Worm (Caenorhabditis elegans) whole organism, late embryonic: ENCODE results near the gene pes-10.

Experiments
- F13H6.1 ChIP-seq: sonication (generic microtip); optimal IDR thresholded peaks from 2 replicates; lab custom pipeline; 2016; ENCODE audit warnings: missing genetic modification characterization, missing compliant biosample characterization
- Y22D7AL.16 ChIP-seq: sonication (generic microtip); optimal IDR thresholded peaks from 2 replicates; lab custom pipeline; 2016; ENCODE audit warnings: missing genetic modification characterization, missing compliant biosample characterization
- ahr-1 ChIP-seq: sonication (generic microtip); optimal IDR thresholded peaks from 2 replicates; lab custom pipeline; 2016; ENCODE audit warnings: missing genetic modification characterization, missing compliant biosample characterization
- ceh-14 ChIP-seq: sonication (generic microtip); optimal IDR thresholded peaks from 2 replicates; lab custom pipeline; 2016; ENCODE audit warnings: missing genotype, missing genetic modification characterization, missing compliant biosample characterization
- ceh-18 ChIP-seq: sonication (generic microtip); optimal IDR thresholded peaks from 2 replicates; lab custom pipeline; 2016; ENCODE audit warnings: missing genetic modification characterization, missing compliant biosample characterization
- ceh-19 ChIP-seq: fragments of 200-800 bp; sonication (Bioruptor generic); optimal IDR thresholded peaks from 2 replicates; lab custom pipeline; 2018; ENCODE audit warnings: mild to moderate bottlenecking, missing genetic modification characterization, missing compliant biosample characterization
- ceh-2 ChIP-seq: sonication (generic microtip); optimal IDR thresholded peaks from 2 replicates; lab custom pipeline; 2016; ENCODE audit warnings: missing genotype, missing genetic modification characterization, missing compliant biosample characterization
- ceh-22 ChIP-seq: sonication (generic microtip); optimal IDR thresholded peaks from 2 replicates; lab custom pipeline; 2017; ENCODE audit warnings: missing biosample characterization, missing genetic modification characterization
- ceh-31 ChIP-seq: sonication (generic microtip); optimal IDR thresholded peaks from 2 replicates; lab custom pipeline; 2016; ENCODE audit warnings: missing genetic modification characterization, missing compliant biosample characterization
- ceh-34 ChIP-seq: sonication (generic microtip); optimal IDR thresholded peaks from 2 replicates; lab custom pipeline; 2016; ENCODE audit warnings: mild to moderate bottlenecking, missing genetic modification characterization, missing compliant biosample characterization
- ceh-45 ChIP-seq: fragments of 200-800 bp; sonication (Bioruptor generic); IDR thresholded peaks from 2 replicates; pipeline ENCODE4 v1.3.6; 2022; ENCODE audit warnings: missing genetic modification reagents, missing genetic modification characterization, missing compliant biosample characterization
- ceh-6 ChIP-seq: fragments of 200-800 bp; sonication (Bioruptor generic); optimal IDR thresholded peaks from 2 replicates; lab custom pipeline; 2018; ENCODE audit warnings: mild to moderate bottlenecking, missing genetic modification characterization, missing compliant biosample characterization
- che-1 ChIP-seq: sonication (generic microtip); optimal IDR thresholded peaks from 2 replicates; lab custom pipeline; 2016; ENCODE audit warnings: mild to moderate bottlenecking, missing genetic modification characterization, missing compliant biosample characterization
- dmd-4 ChIP-seq: sonication (generic microtip); optimal IDR thresholded peaks from 2 replicates; lab custom pipeline; 2016; ENCODE audit warnings: borderline replicate concordance, missing genetic modification characterization, missing compliant biosample characterization
- dve-1 ChIP-seq: sonication (generic microtip); optimal IDR thresholded peaks from 2 replicates; lab custom pipeline; 2017; ENCODE audit warnings: antibody characterized with exemption, mild to moderate bottlenecking, missing genetic modification characterization, missing compliant biosample characterization
- elt-4 ChIP-seq: sonication (generic microtip); optimal IDR thresholded peaks from 2 replicates; lab custom pipeline; 2016; ENCODE audit warnings: missing genetic modification characterization, missing compliant biosample characterization
- eyg-1 ChIP-seq: sonication (generic microtip); optimal IDR thresholded peaks from 2 replicates; lab custom pipeline; 2016; ENCODE audit warnings: missing genotype, missing genetic modification characterization, missing compliant biosample characterization
- fax-1 ChIP-seq: sonication (generic microtip); optimal IDR thresholded peaks from 2 replicates; lab custom pipeline; 2016; ENCODE audit warnings: missing genotype, missing genetic modification characterization, missing compliant biosample characterization
- fkh-10 ChIP-seq: fragments of 150-350 bp; optimal IDR thresholded peaks from 2 replicates; lab custom pipeline; 2014; ENCODE audit warnings: missing biosample characterization, missing genetic modification reagents, missing genetic modification characterization
- fkh-6 ChIP-seq: sonication (generic microtip); optimal IDR thresholded peaks from 2 replicates; lab custom pipeline; 2016; ENCODE audit warnings: missing genetic modification characterization, missing compliant biosample characterization
- hlh-13 ChIP-seq: fragments of 200-800 bp; sonication (Bioruptor generic); optimal IDR thresholded peaks from 2 replicates; lab custom pipeline; 2018; ENCODE audit warnings: mild to moderate bottlenecking, missing genetic modification characterization, missing compliant biosample characterization
- hlh-6 ChIP-seq: sonication (generic microtip); optimal IDR thresholded peaks from 2 replicates; lab custom pipeline; 2016; ENCODE audit warnings: missing genotype, missing genetic modification characterization, missing compliant biosample characterization
- lim-6 ChIP-seq: sonication (generic microtip); optimal IDR thresholded peaks from 2 replicates; lab custom pipeline; 2016; ENCODE audit warnings: missing genetic modification characterization, missing compliant biosample characterization
- lin-11 ChIP-seq: fragments of 200-800 bp; sonication (Bioruptor generic); optimal IDR thresholded peaks from 2 replicates; lab custom pipeline; 2018; ENCODE audit warnings: mild to moderate bottlenecking, missing genetic modification characterization, missing compliant biosample characterization
- nfya-1 ChIP-seq: sonication (generic microtip); optimal IDR thresholded peaks from 2 replicates; lab custom pipeline; 2017; ENCODE audit warnings: missing genetic modification characterization, mild to moderate bottlenecking, missing compliant biosample characterization, antibody characterized with exemption, moderate library complexity
- nhr-11 ChIP-seq: fragments of 150-350 bp; optimal IDR thresholded peaks from 2 replicates; lab custom pipeline; 2014; ENCODE audit warnings: missing biosample characterization, missing genetic modification characterization
- nhr-232 ChIP-seq: sonication (generic microtip); optimal IDR thresholded peaks from 2 replicates; lab custom pipeline; 2016; ENCODE audit warnings: missing genetic modification characterization, missing compliant biosample characterization
- npax-4 ChIP-seq: sonication (generic microtip); optimal IDR thresholded peaks from 2 replicates; lab custom pipeline; 2016; ENCODE audit warnings: missing genetic modification characterization, missing compliant biosample characterization
- pag-3 ChIP-seq: sonication (generic microtip); optimal IDR thresholded peaks from 2 replicates; lab custom pipeline; 2016; ENCODE audit warnings: missing compliant biosample characterization, missing genetic modification characterization, borderline replicate concordance
- pax-1 ChIP-seq: fragments of 150-350 bp; optimal IDR thresholded peaks from 2 replicates; lab custom pipeline; 2014; ENCODE audit warnings: missing biosample characterization, missing genetic modification characterization
- pha-2 ChIP-seq: sonication (generic microtip); optimal IDR thresholded peaks from 2 replicates; lab custom pipeline; 2017; ENCODE audit warnings: mild to moderate bottlenecking, missing genetic modification characterization, missing compliant biosample characterization
- pha-4 ChIP-seq: fragments of 150-350 bp; optimal IDR thresholded peaks from 2 replicates; lab custom pipeline; 2018; ENCODE audit warnings: missing biosample characterization, missing genetic modification reagents, missing genetic modification characterization
- pqm-1 ChIP-seq: sonication (generic microtip); optimal IDR thresholded peaks from 2 replicates; lab custom pipeline; 2016; ENCODE audit warnings: missing genetic modification characterization, missing compliant biosample characterization
- sox-2 ChIP-seq: fragments of 200-800 bp; sonication (Bioruptor generic); IDR thresholded peaks from 2 replicates; pipeline ENCODE4 v1.3.6; 2022; ENCODE audit warnings: missing genetic modification reagents, missing genetic modification characterization, missing compliant biosample characterization
- sox-4 ChIP-seq: sonication (generic microtip); optimal IDR thresholded peaks from 2 replicates; lab custom pipeline; 2017; ENCODE audit warnings: mild to moderate bottlenecking, missing genetic modification characterization, inconsistent platforms, missing compliant biosample characterization
- tbx-7 ChIP-seq: sonication (generic microtip); optimal IDR thresholded peaks from 2 replicates; lab custom pipeline; 2016; ENCODE audit warnings: missing genotype, missing genetic modification characterization, missing compliant biosample characterization
- ttx-3 ChIP-seq: sonication (generic microtip); optimal IDR thresholded peaks from 2 replicates; lab custom pipeline; 2016; ENCODE audit warnings: missing genetic modification reagents, missing genetic modification characterization, missing compliant biosample characterization
- unc-3 ChIP-seq, 2 experiments: fragments of 200-800 bp in 1 of 2; sonication (Bioruptor generic) in 1 of 2; sonication (generic microtip) in 1 of 2; conservative IDR thresholded peaks in 1 of 2; optimal IDR thresholded peaks in 1 of 2; 2 replicates each; pipeline versions ENCODE4 v1.3.6 to Lab custom; 2016 to 2022; ENCODE audit warnings: missing compliant biosample characterization in 2 of 2, missing genetic modification characterization in 2 of 2, missing genetic modification reagents in 1 of 2
- unc-42 ChIP-seq: sonication (generic microtip); optimal IDR thresholded peaks from 2 replicates; lab custom pipeline; 2016; ENCODE audit warnings: missing genotype, missing genetic modification characterization, missing compliant biosample characterization
- unc-86 ChIP-seq: sonication (generic microtip); optimal IDR thresholded peaks from 2 replicates; lab custom pipeline; 2016; ENCODE audit warnings: missing genetic modification characterization, missing compliant biosample characterization

pes-10 gene

ce11 chrII:12830347-12830746 lies 17.3 kb downstream of the pes-10 start, which contains the start of gene bcmo-1:
Gene bcmo-1, plus strand, starts transcription at chrII:12830676.
- TF ChIP-seq hlh-13 (GFP tag; lab: Kevin White, UChicago) (no peak), nfya-1 (no peak), Y22D7AL.16 (tag; lab: Kevin White, UChicago) (no peak), ceh-14 (tag; lab: Kevin White, UChicago) (no peak), pha-2 (tag; lab: Kevin White, UChicago) (no peak), unc-42 (tag; lab: Kevin White, UChicago) (no peak), sox-4 (tag; lab: Kevin White, UChicago) (no peak), eyg-1 (tag; lab: Kevin White, UChicago) (no peak), ceh-2 (tag; lab: Kevin White, UChicago) (no peak), lin-11 (no peak), unc-3 (GFP tag; conservative IDR thresholded peaks at IDR 0.05; lab: Robert Waterston, UW) (no peak), unc-3 (tag; optimal IDR thresholded peaks at IDR 0.05; lab: Kevin White, UChicago) (no peak), ceh-31 (tag; lab: Kevin White, UChicago) (no peak), ceh-22 (tag; lab: Kevin White, UChicago) (no peak), fkh-10 (no peak), che-1 (tag; lab: Kevin White, UChicago) (no peak), unc-86 (tag; lab: Kevin White, UChicago) (no peak)

- no peak for TF ChIP-seq sox-4 (tag; lab: Kevin White, UChicago)
- no peak for TF ChIP-seq ahr-1 (tag; lab: Kevin White, UChicago)
- no peak for TF ChIP-seq elt-4
- TF ChIP-seq ceh-18 (tag; lab: Kevin White, UChicago), result no peak
- no peak for TF ChIP-seq eyg-1 (tag; lab: Kevin White, UChicago)
- no peak for TF ChIP-seq ceh-6
- no peak for TF ChIP-seq fax-1
- TF ChIP-seq nhr-11 (tag; lab: Kevin White, UChicago), result no peak
- TF ChIP-seq unc-86 (tag; lab: Kevin White, UChicago), result no peak
- TF ChIP-seq pag-3 (tag; lab: Kevin White, UChicago), result no peak
- no peak for TF ChIP-seq npax-4 (tag; lab: Kevin White, UChicago)
- TF ChIP-seq fkh-6, result no peak
- TF ChIP-seq ceh-34 (tag; lab: Kevin White, UChicago), result no peak
These were observed 18.8 kb downstream of the pes-10 start, which contains the start of gene Y46G5A.23 for ce11 chrII:12828863-12829262. Gene Y46G5A.23, minus strand, starts transcription at chrII:12828963.

- no peak for TF ChIP-seq lim-6 (tag; lab: Kevin White, UChicago)
- TF ChIP-seq pqm-1 (tag; lab: Kevin White, UChicago), result no peak
- no peak for TF ChIP-seq F13H6.1 (tag; lab: Kevin White, UChicago)
- no peak for TF ChIP-seq tbx-7 (tag; lab: Kevin White, UChicago)
- no peak for TF ChIP-seq sox-2 (GFP tag; lab: Robert Waterston, UW)
- no peak for TF ChIP-seq nhr-232 (tag; lab: Kevin White, UChicago)
- no peak for TF ChIP-seq ceh-34 (tag; lab: Kevin White, UChicago)
- no peak for TF ChIP-seq ceh-45 (GFP tag; lab: Robert Waterston, UW)
- no peak for TF ChIP-seq ceh-19 (GFP tag; lab: Kevin White, UChicago)
- TF ChIP-seq elt-4, result no peak
- no peak for TF ChIP-seq dve-1 (tag; lab: Kevin White, UChicago)
- TF ChIP-seq, all 69 proteins: peak for 0
These were observed 20.9 kb downstream of the pes-10 start, which contains the start of gene Y46G5A.38 for ce11 chrII:12826752-12827151. Gene Y46G5A.38, plus strand, starts transcription at chrII:12827052.

- TF ChIP-seq ttx-3, result no peak
- no peak for TF ChIP-seq pha-4
- no peak for TF ChIP-seq pax-1 (tag; lab: Kevin White, UChicago)
- TF ChIP-seq dve-1 (tag; lab: Kevin White, UChicago), result peak; percentile 96
- TF ChIP-seq hlh-6 (tag; lab: Kevin White, UChicago), result peak; percentile 71
- no peak for TF ChIP-seq dmd-4 (tag; lab: Kevin White, UChicago)
- peak; percentile 10 for TF ChIP-seq sox-4 (tag; lab: Kevin White, UChicago)
These were observed 23.2 kb downstream of the pes-10 start for ce11 chrII:12824463-12824862.
